Worm (Caenorhabditis elegans) whole organism, L4 larva: ENCODE results near the gene anmt-2.
A peak's percentile ranks its signal among the peaks of the same experiment; 100 is the strongest.

Source experiments
- Y75B8A.6 ChIP-seq: fragments of 200-800 bp; sonication (Bioruptor generic); IDR thresholded peaks from 2 replicates; pipeline ENCODE4 v1.3.6; 2022; ENCODE audit warnings: missing genetic modification reagents, missing genetic modification characterization, missing compliant biosample characterization
- ceh-32 ChIP-seq: sonication (generic microtip); optimal IDR thresholded peaks from 2 replicates; lab custom pipeline; 2016; ENCODE audit warnings: mild to moderate bottlenecking, missing genetic modification characterization, missing compliant biosample characterization; ENCODE audit not compliant: poor library complexity
- daf-12 ChIP-seq: fragments of 150-350 bp; optimal IDR thresholded peaks from 2 replicates; lab custom pipeline; 2014; ENCODE audit warnings: missing biosample characterization, missing genetic modification reagents, missing genetic modification characterization
- jun-1 ChIP-seq: fragments of 150-350 bp; optimal IDR thresholded peaks from 2 replicates; lab custom pipeline; 2014; ENCODE audit warnings: missing biosample characterization, missing genetic modification reagents, missing genetic modification characterization
- nhr-25 ChIP-seq: sonication (generic microtip); optimal IDR thresholded peaks from 2 replicates; lab custom pipeline; 2017; ENCODE audit warnings: missing genetic modification characterization, mild to moderate bottlenecking, missing compliant biosample characterization, antibody characterized with exemption, moderate library complexity, borderline replicate concordance; ENCODE audit not compliant: insufficient read depth
- spr-1 ChIP-seq: sonication (generic microtip); optimal IDR thresholded peaks from 2 replicates; lab custom pipeline; 2016; ENCODE audit warnings: mild to moderate bottlenecking, missing genetic modification characterization, missing compliant biosample characterization
- ztf-11 ChIP-seq: fragments of 150-350 bp; optimal IDR thresholded peaks from 2 replicates; lab custom pipeline; 2014; ENCODE audit warnings: missing biosample characterization, missing genetic modification characterization

ce11 chrIII:6206161-6206853, 48.7 kb upstream of the anmt-2 start, which contains the start of the genes sna-3 and rps-3:
- peak; percentile 22 for TF ChIP-seq nhr-25 (tag; lab: Kevin White, UChicago)
- no peak for TF ChIP-seq daf-12
- TF ChIP-seq ztf-11: no peak
- TF ChIP-seq Y75B8A.6 (GFP tag; lab: Robert Waterston, UW): no peak
- no peak for TF ChIP-seq jun-1 (tag; lab: Kevin White, UChicago)
- no peak for TF ChIP-seq ceh-32 (tag; lab: Kevin White, UChicago)
- TF ChIP-seq spr-1: no peak
